Fruit fly (Drosophila melanogaster) whole organism, embryonic: ENCODE results near the gene sals.

ENCODE experiments used
- BEAF-32 ChIP-seq: fragments of 200-800 bp; sonication (Bioruptor generic); optimal IDR thresholded peaks from 3 replicates; lab custom pipeline; 2017; ENCODE audit warnings: missing biosample characterization, missing genetic modification characterization, mild to moderate bottlenecking, moderate library complexity, missing genetic modification reagents
- CG1024 ChIP-seq: fragments of 200-800 bp; sonication (Bioruptor generic); IDR thresholded peaks from 2 replicates; pipeline ENCODE4 v1.3.6; 2022; ENCODE audit warnings: missing biosample characterization, missing genetic modification characterization
- CG10366 ChIP-seq: fragments of 200-800 bp; sonication (Bioruptor generic); IDR thresholded peaks from 2 replicates; pipeline ENCODE4 v1.3.6; 2022; ENCODE audit warnings: missing biosample characterization, missing genetic modification characterization
- CG11398 ChIP-seq: fragments of 200-800 bp; sonication (Bioruptor generic); optimal IDR thresholded peaks from 2 replicates; lab custom pipeline; 2016; ENCODE audit warnings: missing biosample characterization, missing genetic modification characterization
- CG12071 ChIP-seq: fragments of 200-800 bp; sonication (Bioruptor generic); optimal IDR thresholded peaks from 3 replicates; lab custom pipeline; 2018; ENCODE audit warnings: missing biosample characterization, mild to moderate bottlenecking, missing genetic modification characterization
- CG14965 ChIP-seq: fragments of 200-800 bp; sonication (Bioruptor generic); optimal IDR thresholded peaks from 2 replicates; lab custom pipeline; 2016; ENCODE audit warnings: missing biosample characterization, missing genetic modification characterization, borderline replicate concordance
- CG1529 ChIP-seq: fragments of 200-800 bp; sonication (Bioruptor generic); optimal IDR thresholded peaks from 3 replicates; lab custom pipeline; 2018; ENCODE audit warnings: missing biosample characterization, missing genetic modification characterization
- CG16863 ChIP-seq: fragments of 200-800 bp; sonication (Bioruptor generic); optimal IDR thresholded peaks from 3 replicates; lab custom pipeline; 2016; ENCODE audit warnings: missing biosample characterization, missing genetic modification characterization
- CG17328 ChIP-seq: fragments of 200-800 bp; sonication (Bioruptor generic); IDR thresholded peaks from 2 replicates; pipeline ENCODE4 v1.3.6; 2022; ENCODE audit warnings: missing biosample characterization, missing genetic modification characterization
- CG17829 ChIP-seq: fragments of 200-800 bp; optimal IDR thresholded peaks from 2 replicates; lab custom pipeline; 2019; ENCODE audit warnings: missing biosample characterization, mild to moderate bottlenecking, missing genetic modification characterization, moderate library complexity
- CG32532 ChIP-seq: fragments of 200-800 bp; sonication (Bioruptor generic); IDR thresholded peaks from 2 replicates; pipeline ENCODE4 v1.3.6; 2022; ENCODE audit warnings: missing biosample characterization, missing genetic modification characterization
- CG3407 ChIP-seq: fragments of 200-800 bp; sonication (Bioruptor generic); optimal IDR thresholded peaks from 2 replicates; lab custom pipeline; 2018; ENCODE audit warnings: missing biosample characterization, mild to moderate bottlenecking, missing genetic modification characterization
- CG34422 ChIP-seq: fragments of 200-800 bp; sonication (Bioruptor generic); IDR thresholded peaks from 3 replicates; pipeline ENCODE4 v1.3.6; 2022; ENCODE audit warnings: missing biosample characterization, missing genetic modification characterization
- CG4282 ChIP-seq: fragments of 200-800 bp; sonication (Bioruptor generic); optimal IDR thresholded peaks from 2 replicates; lab custom pipeline; 2016; ENCODE audit warnings: missing biosample characterization, missing genetic modification characterization
- CG4404 ChIP-seq: fragments of 200-800 bp; sonication (Bioruptor generic); IDR thresholded peaks from 2 replicates; pipeline ENCODE4 v1.3.6; 2022; ENCODE audit warnings: missing biosample characterization, missing genetic modification characterization
- CG4707 ChIP-seq: fragments of 200-800 bp; sonication (Bioruptor generic); optimal IDR thresholded peaks from 2 replicates; lab custom pipeline; 2018; ENCODE audit warnings: missing biosample characterization, mild to moderate bottlenecking, missing genetic modification characterization, moderate library complexity
- CG4730 ChIP-seq: fragments of 200-800 bp; sonication (Bioruptor generic); IDR thresholded peaks from 2 replicates; pipeline ENCODE4 v1.3.6; 2022; ENCODE audit warnings: missing biosample characterization, missing genetic modification characterization
- CG7963 ChIP-seq: fragments of 200-800 bp; sonication (Bioruptor generic); IDR thresholded peaks from 3 replicates; pipeline ENCODE4 v1.3.6; 2022; ENCODE audit warnings: missing biosample characterization, missing genetic modification characterization; ENCODE audit not compliant: partially characterized antibody
- CG9932 ChIP-seq: fragments of 200-800 bp; sonication (Bioruptor generic); IDR thresholded peaks from 2 replicates; pipeline ENCODE4 v1.3.6; 2022; ENCODE audit warnings: missing biosample characterization, missing genetic modification characterization
- D19A ChIP-seq: fragments of 200-800 bp; optimal IDR thresholded peaks from 3 replicates; lab custom pipeline; 2019; ENCODE audit warnings: missing biosample characterization, mild to moderate bottlenecking, missing genetic modification characterization, moderate library complexity
- D19B ChIP-seq: fragments of 200-800 bp; sonication (Bioruptor generic); optimal IDR thresholded peaks from 2 replicates; lab custom pipeline; 2017; ENCODE audit warnings: missing biosample characterization, mild to moderate bottlenecking, missing genetic modification characterization
- Dfd ChIP-seq, 2 experiments: fragments of >200 bp; optimal IDR thresholded peaks; 2 replicates each; lab custom pipeline; 2017; ENCODE audit warnings: missing biosample characterization in 2 of 2, missing genetic modification characterization in 2 of 2
- Drgx ChIP-seq: fragments of 200-800 bp; sonication (Bioruptor generic); IDR thresholded peaks from 2 replicates; pipeline ENCODE4 v1.3.6; 2022; ENCODE audit warnings: missing biosample characterization, missing genetic modification characterization
- GATAe ChIP-seq: fragments of 200-800 bp; sonication (Bioruptor generic); conservative IDR thresholded peaks from 2 replicates; pipeline ENCODE4 v1.3.6; 2022; ENCODE audit warnings: missing biosample characterization, missing genetic modification characterization
- Gsc ChIP-seq: fragments of 200-800 bp; sonication (Bioruptor generic); IDR thresholded peaks from 2 replicates; pipeline ENCODE4 v1.3.6; 2022; ENCODE audit warnings: missing biosample characterization, missing genetic modification characterization
- HLH4C ChIP-seq: fragments of 200-800 bp; sonication (Bioruptor generic); IDR thresholded peaks from 3 replicates; pipeline ENCODE4 v1.3.6; 2022; ENCODE audit warnings: missing biosample characterization, missing genetic modification characterization; ENCODE audit not compliant: partially characterized antibody
- HmgD ChIP-seq: fragments of 200-800 bp; sonication (Bioruptor generic); optimal IDR thresholded peaks from 3 replicates; lab custom pipeline; 2016; ENCODE audit warnings: missing biosample characterization, missing genetic modification characterization
- Neu2 ChIP-seq: fragments of 200-800 bp; sonication (Bioruptor generic); optimal IDR thresholded peaks from 3 replicates; lab custom pipeline; 2016; ENCODE audit warnings: missing biosample characterization, missing genetic modification characterization, borderline replicate concordance
- Optix ChIP-seq: fragments of 200-800 bp; sonication (Bioruptor generic); IDR thresholded peaks from 3 replicates; pipeline ENCODE4 v1.3.6; 2022; ENCODE audit warnings: missing biosample characterization, missing genetic modification characterization
- abd-A ChIP-seq: fragments of 200-800 bp; sonication (Bioruptor generic); optimal IDR thresholded peaks from 3 replicates; lab custom pipeline; 2019; ENCODE audit warnings: missing biosample characterization, mild to moderate bottlenecking, missing genetic modification characterization, moderate library complexity
- bowl ChIP-seq: fragments of 200-800 bp; sonication (Bioruptor generic); IDR thresholded peaks from 2 replicates; pipeline ENCODE4 v1.3.6; 2022; ENCODE audit warnings: missing biosample characterization, missing genetic modification characterization
- dati ChIP-seq: fragments of 200-800 bp; sonication (Bioruptor generic); IDR thresholded peaks from 2 replicates; pipeline ENCODE4 v1.3.6; 2022; ENCODE audit warnings: missing biosample characterization, missing genetic modification characterization
- ewg ChIP-seq: fragments of 200-800 bp; sonication (Bioruptor generic); optimal IDR thresholded peaks from 3 replicates; lab custom pipeline; 2017; ENCODE audit warnings: mild to moderate bottlenecking, missing biosample characterization, missing genetic modification reagents, missing genetic modification characterization
- ken ChIP-seq: fragments of 200-800 bp; sonication (Bioruptor generic); IDR thresholded peaks from 3 replicates; pipeline ENCODE4 v1.3.6; 2022; ENCODE audit warnings: missing biosample characterization, missing genetic modification characterization
- otp ChIP-seq: fragments of 200-800 bp; sonication (Bioruptor generic); IDR thresholded peaks from 3 replicates; pipeline ENCODE4, ENCODE4 v1.3.6; 2022; ENCODE audit warnings: missing biosample characterization, missing genetic modification characterization
- ro ChIP-seq: fragments of 200-800 bp; sonication (Bioruptor generic); IDR thresholded peaks from 2 replicates; pipeline ENCODE4 v1.3.6; 2022; ENCODE audit warnings: missing biosample characterization, missing genetic modification characterization
- row ChIP-seq: fragments of 200-800 bp; sonication (Bioruptor generic); IDR thresholded peaks from 3 replicates; pipeline ENCODE4 v1.3.6; 2022; ENCODE audit warnings: missing biosample characterization, missing genetic modification characterization
- run ChIP-seq: fragments of 200-800 bp; sonication (Bioruptor generic); optimal IDR thresholded peaks from 3 replicates; lab custom pipeline; 2018; ENCODE audit warnings: missing biosample characterization, mild to moderate bottlenecking, missing genetic modification characterization
- sens ChIP-seq: fragments of 200-800 bp; sonication (Bioruptor generic); peaks from one replicate; lab custom pipeline; 2016; ENCODE audit warnings: missing biosample characterization, missing genetic modification characterization
- seq ChIP-seq: fragments of 200-800 bp; sonication (Bioruptor generic); IDR thresholded peaks from 2 replicates; pipeline ENCODE4 v1.3.6; 2022; ENCODE audit warnings: missing biosample characterization, missing genetic modification characterization
- shn ChIP-seq: fragments of 200-800 bp; sonication (Bioruptor generic); optimal IDR thresholded peaks from 3 replicates; lab custom pipeline; 2016; ENCODE audit warnings: missing biosample characterization, missing genetic modification characterization
- slbo ChIP-seq: fragments of 200-800 bp; sonication (Bioruptor generic); IDR thresholded peaks from 2 replicates; pipeline ENCODE4 v1.3.6; 2022; ENCODE audit warnings: missing biosample characterization, missing genetic modification characterization
- sna ChIP-seq: fragments of 200-800 bp; sonication (Bioruptor generic); IDR thresholded peaks from 2 replicates; pipeline ENCODE4 v1.3.6; 2022; ENCODE audit warnings: missing biosample characterization, missing genetic modification characterization; ENCODE audit not compliant: partially characterized antibody
- sr ChIP-seq: fragments of 200-800 bp; sonication (Bioruptor generic); IDR thresholded peaks from 3 replicates; pipeline ENCODE4 v1.3.6; 2022; ENCODE audit warnings: missing biosample characterization, missing genetic modification characterization
- ssp ChIP-seq: fragments of 200-800 bp; sonication (Bioruptor generic); IDR thresholded peaks from 2 replicates; pipeline ENCODE4 v1.3.6; 2022; ENCODE audit warnings: missing biosample characterization, missing genetic modification characterization
- toy ChIP-seq: fragments of 200-800 bp; sonication (Bioruptor generic); IDR thresholded peaks from 2 replicates; pipeline ENCODE4 v1.3.6; 2022; ENCODE audit warnings: missing biosample characterization, missing genetic modification characterization
- ttk ChIP-seq: fragments of 200-800 bp; sonication (Bioruptor generic); IDR thresholded peaks from 2 replicates; pipeline ENCODE4 v2.1.2; 2022; ENCODE audit warnings: missing biosample characterization, missing genetic modification characterization
- unc-4 ChIP-seq: fragments of 200-800 bp; sonication (Bioruptor generic); IDR thresholded peaks from 2 replicates; pipeline ENCODE4 v1.3.6; 2022; ENCODE audit warnings: missing biosample characterization, missing genetic modification characterization; ENCODE audit not compliant: partially characterized antibody
- wor ChIP-seq: fragments of 200-800 bp; sonication (Bioruptor generic); IDR thresholded peaks from 2 replicates; pipeline ENCODE4 v1.3.6; 2022; ENCODE audit warnings: missing biosample characterization, missing genetic modification characterization
- zen ChIP-seq: fragments of 200-800 bp; sonication (Bioruptor generic); optimal IDR thresholded peaks from 3 replicates; lab custom pipeline; 2018; ENCODE audit warnings: missing biosample characterization, mild to moderate bottlenecking, missing genetic modification characterization, moderate library complexity
- zen2 ChIP-seq: fragments of 200-800 bp; sonication (Bioruptor generic); IDR thresholded peaks from 3 replicates; pipeline ENCODE4 v1.3.6; 2022; ENCODE audit warnings: missing biosample characterization, missing genetic modification characterization; ENCODE audit not compliant: partially characterized antibody

sals gene

DNA sequence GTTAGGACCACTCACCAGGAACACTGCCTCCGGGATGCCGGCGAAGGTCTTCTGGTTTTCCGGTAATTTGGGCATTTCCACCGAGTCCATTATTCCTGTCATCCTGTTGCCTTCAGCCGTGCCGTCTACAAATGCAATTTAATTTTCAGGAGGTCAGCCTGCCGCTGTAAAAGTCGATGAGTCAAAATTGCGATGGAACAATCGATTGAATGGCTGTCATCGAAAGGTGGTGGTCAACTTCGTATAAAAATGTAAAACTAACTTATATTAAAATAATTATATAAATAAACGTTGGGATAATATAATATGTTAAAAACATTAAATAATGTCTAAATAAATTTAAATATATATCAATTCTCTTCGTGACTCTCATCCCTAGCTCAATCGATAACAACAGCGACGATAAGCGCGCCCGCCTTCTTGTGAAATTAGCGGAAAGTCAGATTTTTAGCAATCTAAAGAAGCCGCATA lies 41.9 kb downstream of the sals start, which contains the start of the genes mgr and Irbp (continued):
- TF ChIP-seq CG3407: peak; percentile 83
- peak; percentile 89 for TF ChIP-seq ssp (GFP tag; lab: Robert Waterston, UW)
- TF ChIP-seq HmgD (GFP tag; lab: Kevin White, UChicago): no peak
- peak; percentile 95 for TF ChIP-seq CG34422 (GFP tag; lab: Robert Waterston, UW)
- TF ChIP-seq Neu2 (GFP tag; lab: Kevin White, UChicago): peak; percentile 16
- peak; percentile 52; the same call in 1 of the 3 replicates for TF ChIP-seq CG7963 (GFP tag; lab: Robert Waterston, UW)
- peak; percentile 92 for TF ChIP-seq CG4404 (GFP tag; lab: Robert Waterston, UW)
- no peak for TF ChIP-seq CG12071
- TF ChIP-seq ro: peak; percentile 84
- peak; percentile 89 for TF ChIP-seq wor (GFP tag; lab: Robert Waterston, UW)
- TF ChIP-seq Optix: peak; percentile 91
- TF ChIP-seq shn (GFP tag; lab: Kevin White, UChicago): no peak
- TF ChIP-seq CG14965 (GFP tag; lab: Kevin White, UChicago): no peak
- TF ChIP-seq CG16863 (GFP tag; lab: Kevin White, UChicago): peak; percentile 25
- peak; percentile 77; the same call in 2 of the 3 replicates for TF ChIP-seq zen2
- TF ChIP-seq CG1529 (GFP tag; lab: Kevin White, UChicago): peak; percentile 66
- TF ChIP-seq CG4282 (GFP tag; lab: Kevin White, UChicago): no peak
- TF ChIP-seq sr (GFP tag; lab: Robert Waterston, UW): peak; percentile 13; the same call in 1 of the 3 replicates
- peak; percentile 86 for TF ChIP-seq ken (GFP tag; lab: Robert Waterston, UW)
- peak; percentile 85 for TF ChIP-seq D19A (tag; lab: Kevin White, UChicago)
- peak; percentile 91 for TF ChIP-seq sens (GFP tag; lab: Kevin White, UChicago)
- TF ChIP-seq BEAF-32: peak; percentile 75
- peak; percentile 95 for TF ChIP-seq CG17328 (GFP tag; lab: Robert Waterston, UW)
- no peak for TF ChIP-seq Dfd (GFP tag; optimal IDR thresholded peaks at IDR 0.05; lab: Kevin White, UChicago)
- TF ChIP-seq seq (GFP tag; lab: Robert Waterston, UW): peak; percentile 93
- no peak for TF ChIP-seq CG11398 (GFP tag; lab: Kevin White, UChicago)
- no peak for TF ChIP-seq dati
- TF ChIP-seq CG4707 (GFP tag; lab: Kevin White, UChicago): peak; percentile 64
- peak; percentile 95 for TF ChIP-seq zen
- peak; percentile 86 for TF ChIP-seq otp
- peak; percentile 98 for TF ChIP-seq CG9932 (GFP tag; lab: Robert Waterston, UW)
- peak; percentile 93 for TF ChIP-seq ttk (GFP tag; lab: Robert Waterston, UW)
- peak; percentile 89 for TF ChIP-seq CG1024 (GFP tag; lab: Robert Waterston, UW)
- peak; percentile 94 for TF ChIP-seq CG10366 (GFP tag; lab: Robert Waterston, UW)
- TF ChIP-seq slbo (GFP tag; lab: Robert Waterston, UW): peak; percentile 97
- peak; percentile 91 for TF ChIP-seq Drgx (GFP tag; lab: Robert Waterston, UW)
- TF ChIP-seq CG4730 (GFP tag; lab: Robert Waterston, UW): peak; percentile 90
- TF ChIP-seq abd-A (tag; lab: Kevin White, UChicago): no peak
- TF ChIP-seq toy (GFP tag; lab: Robert Waterston, UW): peak; percentile 82
- TF ChIP-seq sna (GFP tag; lab: Robert Waterston, UW): peak; percentile 88
- TF ChIP-seq GATAe (GFP tag; lab: Robert Waterston, UW): peak; percentile 86
- peak; percentile 72 for TF ChIP-seq D19B (GFP tag; lab: Kevin White, UChicago)
- TF ChIP-seq row (GFP tag; lab: Robert Waterston, UW): peak; percentile 97
- TF ChIP-seq bowl (GFP tag; lab: Robert Waterston, UW): peak; percentile 84
- peak; percentile 83 for TF ChIP-seq ewg (GFP tag; lab: Kevin White, UChicago)
- peak; percentile 53 for TF ChIP-seq Gsc (GFP tag; lab: Robert Waterston, UW)
- TF ChIP-seq unc-4 (GFP tag; lab: Robert Waterston, UW): peak; percentile 83
- peak; percentile 96 for TF ChIP-seq CG32532 (GFP tag; lab: Robert Waterston, UW)
- peak; percentile 78 for TF ChIP-seq run (tag; lab: Kevin White, UChicago)
- peak; percentile 84 for TF ChIP-seq HLH4C (GFP tag; lab: Robert Waterston, UW)
- TF ChIP-seq CG17829 (tag; lab: Kevin White, UChicago): peak; percentile 97
